Fruit fly (Drosophila melanogaster) S2 (cell line): ENCODE measurements around the gene capu.

Source experiments
- CG8478 ChIP-seq: fragments of >200 bp; optimal IDR thresholded peaks from 2 replicates; lab custom pipeline; 2018
- CTCF ChIP-seq, 2 experiments: fragments of >200 bp; optimal IDR thresholded peaks; 2 replicates each; lab custom pipeline; 2018

DNA sequence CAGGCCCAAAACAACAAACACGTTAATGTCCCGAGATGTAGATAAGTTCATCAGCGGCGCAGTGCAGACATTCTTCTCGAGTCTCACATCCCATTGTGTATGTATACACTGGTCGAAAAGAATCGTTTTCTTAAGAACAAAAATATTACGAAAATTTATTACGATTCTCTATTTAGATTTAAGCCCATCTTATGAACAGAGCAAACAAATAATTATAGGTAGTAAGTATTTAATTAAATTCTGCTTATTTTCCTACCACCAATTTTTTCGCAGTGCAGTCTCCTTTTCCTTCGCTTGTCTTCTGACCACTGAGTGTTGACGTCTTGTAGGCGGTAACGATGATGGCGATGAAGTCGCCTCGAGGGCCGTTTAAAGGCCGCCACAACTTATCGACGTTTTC is 41.3 kb downstream of the capu start:
- TF ChIP-seq CG8478 (lab: Kevin White, UChicago): no peak
- TF ChIP-seq CTCF (optimal IDR thresholded peaks at IDR 0.05; lab: Kevin White, UChicago): no peak
